Worm (Caenorhabditis elegans) whole organism, L1 larva: Measurements from ENCODE around the gene oig-2.
"Not testable (repeated sequence)": the region's sequence is repeated elsewhere in the genome, so short reads cannot be mapped to it uniquely, and the experiment has no call there.

Experiments used
- C04F5.9 ChIP-seq: sonication (generic microtip); optimal IDR thresholded peaks from 2 replicates; lab custom pipeline; 2016; ENCODE audit warnings: missing genetic modification characterization, missing compliant biosample characterization
- C16A3.4 ChIP-seq: fragments of 150-350 bp; optimal IDR thresholded peaks from 2 replicates; lab custom pipeline; 2014; ENCODE audit warnings: missing biosample characterization, missing genetic modification characterization
- F16B12.6 ChIP-seq: fragments of 150-350 bp; optimal IDR thresholded peaks from 2 replicates; lab custom pipeline; 2014; ENCODE audit warnings: missing biosample characterization, missing genetic modification characterization
- Y116A8C.19 ChIP-seq: sonication (generic microtip); optimal IDR thresholded peaks from 2 replicates; lab custom pipeline; 2016; ENCODE audit warnings: missing compliant biosample characterization, missing genetic modification characterization, borderline replicate concordance
- aha-1 ChIP-seq: fragments of 150-350 bp; optimal IDR thresholded peaks from 2 replicates; lab custom pipeline; 2014; ENCODE audit warnings: missing biosample characterization, missing genetic modification characterization
- alr-1 ChIP-seq: fragments of 200-800 bp; sonication (Bioruptor generic); optimal IDR thresholded peaks from 2 replicates; lab custom pipeline; 2018; ENCODE audit warnings: borderline replicate concordance, mild to moderate bottlenecking, missing genetic modification characterization, missing compliant biosample characterization
- ama-1 ChIP-seq: fragments of 150-350 bp; optimal IDR thresholded peaks from 2 replicates; lab custom pipeline; 2014
- blmp-1 ChIP-seq: fragments of 150-350 bp; optimal IDR thresholded peaks from 2 replicates; lab custom pipeline; 2014; ENCODE audit warnings: missing biosample characterization, missing genetic modification characterization
- ceh-90 ChIP-seq: sonication (generic microtip); optimal IDR thresholded peaks from 2 replicates; lab custom pipeline; 2016; ENCODE audit warnings: missing genetic modification characterization, missing compliant biosample characterization
- ces-1 ChIP-seq: fragments of 150-350 bp; optimal IDR thresholded peaks from 2 replicates; lab custom pipeline; 2014; ENCODE audit warnings: missing biosample characterization, missing genetic modification reagents, missing genetic modification characterization
- dpl-1 ChIP-seq, 3 experiments: fragments of 150-350 bp in 2 of 3; sonication (generic microtip) in 1 of 3; optimal IDR thresholded peaks; 2 replicates each; lab custom pipeline; 2014 to 2017; ENCODE audit warnings: missing biosample characterization in 3 of 3, missing genetic modification characterization in 3 of 3, missing genetic modification reagents in 3 of 3
- efl-1 ChIP-seq, 4 experiments: fragments of 150-350 bp; optimal IDR thresholded peaks in 3 of 4; peaks in 1 of 4; 1 replicate in 1 of 4; 2 replicates in 3 of 4; lab custom pipeline; 2014; ENCODE audit warnings: missing biosample characterization in 2 of 4, missing genetic modification characterization in 2 of 4, missing genetic modification reagents in 2 of 4
- fkh-8 ChIP-seq: sonication (generic microtip); optimal IDR thresholded peaks from 2 replicates; lab custom pipeline; 2016; ENCODE audit warnings: mild to moderate bottlenecking, missing genetic modification characterization, missing compliant biosample characterization
- fos-1 ChIP-seq: fragments of 150-350 bp; optimal IDR thresholded peaks from 2 replicates; lab custom pipeline; 2014; ENCODE audit warnings: missing biosample characterization, missing genetic modification characterization
- hlh-17 ChIP-seq: fragments of 200-800 bp; sonication (Bioruptor generic); optimal IDR thresholded peaks from 2 replicates; lab custom pipeline; 2018; ENCODE audit warnings: missing genetic modification characterization, mild to moderate bottlenecking, missing compliant biosample characterization, moderate library complexity, borderline replicate concordance
- hpl-2 ChIP-seq: fragments of 150-350 bp; optimal IDR thresholded peaks from 2 replicates; lab custom pipeline; 2014; ENCODE audit warnings: missing biosample characterization, missing genetic modification reagents, missing genetic modification characterization
- irx-1 ChIP-seq: sonication (generic microtip); optimal IDR thresholded peaks from 2 replicates; lab custom pipeline; 2016; ENCODE audit warnings: missing genetic modification characterization, missing compliant biosample characterization
- jun-1 ChIP-seq: fragments of 150-350 bp; optimal IDR thresholded peaks from 2 replicates; lab custom pipeline; 2014; ENCODE audit warnings: missing biosample characterization, missing genetic modification reagents, missing genetic modification characterization
- lin-15B ChIP-seq: fragments of 150-350 bp; sonication (generic microtip); optimal IDR thresholded peaks from 3 replicates; lab custom pipeline; 2014; ENCODE audit warnings: missing biosample characterization, missing genetic modification characterization
- lin-35 ChIP-seq, 2 experiments: fragments of 150-350 bp; optimal IDR thresholded peaks; 2 replicates each; lab custom pipeline; 2014; ENCODE audit warnings: missing biosample characterization in 2 of 2, missing genetic modification characterization in 2 of 2, missing genetic modification reagents in 2 of 2
- lsy-2 ChIP-seq, 2 experiments: fragments of 150-350 bp; optimal IDR thresholded peaks; 2 replicates each; lab custom pipeline; 2014; ENCODE audit warnings: missing biosample characterization in 2 of 2, missing genetic modification characterization in 2 of 2
- mef-2 ChIP-seq: fragments of 150-350 bp; optimal IDR thresholded peaks from 2 replicates; lab custom pipeline; 2014; ENCODE audit warnings: missing biosample characterization, missing genetic modification characterization
- mep-1 ChIP-seq: fragments of 150-350 bp; optimal IDR thresholded peaks from 2 replicates; lab custom pipeline; 2014; ENCODE audit warnings: missing biosample characterization, missing genetic modification characterization
- nhr-12 ChIP-seq: sonication (generic microtip); optimal IDR thresholded peaks from 2 replicates; lab custom pipeline; 2017; ENCODE audit warnings: missing biosample characterization, missing genetic modification characterization
- nhr-237 ChIP-seq: fragments of 150-350 bp; optimal IDR thresholded peaks from 2 replicates; lab custom pipeline; 2014; ENCODE audit warnings: missing biosample characterization, missing genetic modification characterization
- nhr-47 ChIP-seq: sonication (generic microtip); optimal IDR thresholded peaks from 2 replicates; lab custom pipeline; 2016; ENCODE audit warnings: mild to moderate bottlenecking, missing genetic modification characterization, moderate library complexity, missing compliant biosample characterization
- nhr-77 ChIP-seq: fragments of 150-350 bp; optimal IDR thresholded peaks from 2 replicates; lab custom pipeline; 2014; ENCODE audit warnings: missing biosample characterization, missing genetic modification characterization
- nhr-84 ChIP-seq: sonication (generic microtip); optimal IDR thresholded peaks from 2 replicates; lab custom pipeline; 2017; ENCODE audit warnings: missing biosample characterization, missing genetic modification characterization
- pag-3 ChIP-seq: sonication (generic microtip); optimal IDR thresholded peaks from 2 replicates; lab custom pipeline; 2017; ENCODE audit warnings: missing genetic modification characterization, mild to moderate bottlenecking, missing compliant biosample characterization, antibody characterized with exemption, borderline replicate concordance; ENCODE audit not compliant: insufficient read depth
- skn-1 ChIP-seq: fragments of 150-350 bp; optimal IDR thresholded peaks from 2 replicates; lab custom pipeline; 2014; ENCODE audit warnings: missing biosample characterization, missing genetic modification characterization
- snpc-4 ChIP-seq: fragments of 150-350 bp; optimal IDR thresholded peaks from 2 replicates; lab custom pipeline; 2014; ENCODE audit warnings: missing biosample characterization, missing genetic modification characterization
- snu-23 ChIP-seq: sonication (generic microtip); optimal IDR thresholded peaks from 2 replicates; lab custom pipeline; 2016; ENCODE audit warnings: missing genetic modification characterization, missing compliant biosample characterization
- sox-4 ChIP-seq: sonication (generic microtip); optimal IDR thresholded peaks from 2 replicates; lab custom pipeline; 2016; ENCODE audit warnings: missing genetic modification characterization, missing compliant biosample characterization
- sptf-1 ChIP-seq: fragments of 150-350 bp; optimal IDR thresholded peaks from 2 replicates; lab custom pipeline; 2014; ENCODE audit warnings: missing biosample characterization, missing genetic modification characterization
- swsn-7 ChIP-seq: sonication (generic microtip); optimal IDR thresholded peaks from 2 replicates; lab custom pipeline; 2016; ENCODE audit warnings: missing genetic modification characterization, missing compliant biosample characterization
- tlp-1 ChIP-seq: fragments of 150-350 bp; optimal IDR thresholded peaks from 2 replicates; lab custom pipeline; 2014; ENCODE audit warnings: missing biosample characterization, missing genetic modification characterization
- unc-130 ChIP-seq: fragments of 150-350 bp; optimal IDR thresholded peaks from 2 replicates; lab custom pipeline; 2017; ENCODE audit warnings: missing biosample characterization, missing genetic modification characterization, inconsistent platforms
- unc-30 ChIP-seq: sonication (generic microtip); optimal IDR thresholded peaks from 2 replicates; lab custom pipeline; 2017; ENCODE audit warnings: missing biosample characterization, missing genetic modification characterization
- unc-86 ChIP-seq: sonication (generic microtip); optimal IDR thresholded peaks from 2 replicates; lab custom pipeline; 2016; ENCODE audit warnings: missing genetic modification characterization, missing compliant biosample characterization
- unc-98 ChIP-seq: fragments of 200-800 bp; sonication (Bioruptor generic); IDR thresholded peaks from 2 replicates; pipeline ENCODE4 v1.3.6; 2022; ENCODE audit warnings: missing genetic modification characterization, missing compliant biosample characterization
- vab-15 ChIP-seq: sonication (generic microtip); optimal IDR thresholded peaks from 2 replicates; lab custom pipeline; 2017; ENCODE audit warnings: missing genotype, mild to moderate bottlenecking, missing genetic modification characterization, missing compliant biosample characterization
- zip-4 ChIP-seq: fragments of 200-800 bp; sonication (Bioruptor generic); optimal IDR thresholded peaks from 2 replicates; lab custom pipeline; 2018; ENCODE audit warnings: mild to moderate bottlenecking, missing genetic modification characterization, moderate library complexity, missing compliant biosample characterization
- ztf-11 ChIP-seq, 2 experiments: sonication (generic microtip); optimal IDR thresholded peaks; 2 replicates each; lab custom pipeline; 2016 to 2017; ENCODE audit warnings: missing genetic modification characterization in 2 of 2, missing biosample characterization in 1 of 2, missing compliant biosample characterization in 1 of 2

Gene oig-2

DNA sequence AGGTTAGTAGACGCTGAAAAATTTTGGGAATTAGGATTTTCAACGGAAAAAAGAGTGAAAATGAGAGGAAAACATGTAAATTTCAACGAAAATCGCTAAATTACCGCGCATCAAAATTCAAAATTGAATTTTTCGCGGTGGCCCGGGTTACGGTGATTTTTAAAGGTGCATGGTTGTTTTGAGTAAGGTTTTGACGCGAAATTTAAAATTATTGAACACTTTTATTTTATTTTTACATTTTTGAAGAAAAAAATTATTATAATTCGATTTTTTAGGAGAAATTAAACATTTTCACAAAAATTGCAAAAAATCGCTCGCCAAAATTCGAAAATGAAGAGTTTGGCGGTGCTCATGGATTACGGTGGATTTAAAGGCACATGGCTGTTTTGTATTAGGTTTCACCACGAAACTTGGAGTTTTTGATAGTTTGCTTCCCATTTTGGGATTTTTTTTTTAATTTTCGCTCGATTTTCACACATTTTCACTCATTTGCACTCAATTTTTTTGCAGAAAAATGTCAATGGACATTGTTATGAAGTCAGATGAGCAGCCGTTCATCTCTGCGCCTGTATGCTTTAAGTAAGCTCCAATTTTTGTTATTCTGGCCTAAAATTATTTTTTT, 35.6 kb upstream of the oig-2 start, which contains the start of gene puf-6:
puf-6 (minus strand) TSS at position 13 of the 622 bp plus-strand sequence.
- TF ChIP-seq mep-1 (tag; lab: Kevin White, UChicago); ces-1 (GFP tag; lab: Kevin White, UChicago); F16B12.6: not testable (repeated sequence)
- TF ChIP-seq, all 84 proteins: peak for 0; not testable (repeated sequence) for 84

DNA sequence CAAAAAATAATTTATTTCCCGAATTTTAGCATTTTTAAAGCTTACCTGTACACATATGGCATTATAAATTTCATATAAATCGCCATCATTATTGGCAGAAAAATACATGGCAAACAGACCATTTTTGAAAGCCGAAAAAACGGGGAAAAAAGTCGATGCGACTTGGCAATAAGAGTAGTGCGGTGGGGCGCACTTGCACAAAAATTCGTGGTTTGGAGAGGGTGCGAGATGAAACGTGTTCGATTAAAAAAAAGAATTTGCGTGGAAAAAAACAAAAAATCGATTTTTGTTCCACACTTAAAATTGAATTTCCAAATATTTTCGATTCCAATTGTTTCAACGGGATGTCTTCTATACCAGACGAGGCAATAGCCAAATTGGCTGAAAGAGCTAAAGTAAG, 28.8 kb upstream of the oig-2 start, which contains the start of gene F18A11.3:
F18A11.3 (minus strand) TSS at position 125 of the 400 bp plus-strand sequence.
- TF ChIP-seq nhr-47 (tag; lab: Kevin White, UChicago) (peak; percentile 3), pag-3 (tag; lab: Kevin White, UChicago) (peak; percentile 43), mep-1 (tag; lab: Kevin White, UChicago) (peak; percentile 32), efl-1 (optimal IDR thresholded peaks at IDR 0.05; lab: Kevin White, UChicago) (peak; percentile 14 to 37), efl-1 (GFP tag; optimal IDR thresholded peaks at IDR 0.05 in 1 of 2; lab: Kevin White, UChicago) (peak; percentile 43 to 47), dpl-1 (GFP tag; optimal IDR thresholded peaks at IDR 0.05; lab: Kevin White, UChicago) (peak in 2 of 3 experiments; percentile 21 to 52), Y116A8C.19 (tag; lab: Kevin White, UChicago) (no peak), alr-1 (tag; lab: Kevin White, UChicago) (no peak), skn-1 (tag; lab: Kevin White, UChicago) (peak; percentile 29), unc-130 (tag; lab: Kevin White, UChicago) (peak; percentile 2), ceh-90 (tag; lab: Kevin White, UChicago) (no peak), blmp-1 (tag; lab: Kevin White, UChicago) (peak; percentile 37), lsy-2 (tag; optimal IDR thresholded peaks at IDR 0.05; lab: Kevin White, UChicago) (peak in 1 of 2 experiments; percentile 56), ztf-11 (tag; optimal IDR thresholded peaks at IDR 0.05; lab: Kevin White, UChicago) (no peak), jun-1 (tag; lab: Kevin White, UChicago) (no peak), snu-23 (GFP tag; lab: Kevin White, UChicago) (peak; percentile 17), fkh-8 (tag; lab: Kevin White, UChicago) (no peak), C16A3.4 (tag; lab: Kevin White, UChicago) (peak; percentile 7), aha-1 (tag; lab: Kevin White, UChicago) (no peak), lin-35 (GFP tag; optimal IDR thresholded peaks at IDR 0.05; lab: Kevin White, UChicago) (peak; percentile 39 to 67), swsn-7 (tag; lab: Kevin White, UChicago) (peak; percentile 8)

DNA sequence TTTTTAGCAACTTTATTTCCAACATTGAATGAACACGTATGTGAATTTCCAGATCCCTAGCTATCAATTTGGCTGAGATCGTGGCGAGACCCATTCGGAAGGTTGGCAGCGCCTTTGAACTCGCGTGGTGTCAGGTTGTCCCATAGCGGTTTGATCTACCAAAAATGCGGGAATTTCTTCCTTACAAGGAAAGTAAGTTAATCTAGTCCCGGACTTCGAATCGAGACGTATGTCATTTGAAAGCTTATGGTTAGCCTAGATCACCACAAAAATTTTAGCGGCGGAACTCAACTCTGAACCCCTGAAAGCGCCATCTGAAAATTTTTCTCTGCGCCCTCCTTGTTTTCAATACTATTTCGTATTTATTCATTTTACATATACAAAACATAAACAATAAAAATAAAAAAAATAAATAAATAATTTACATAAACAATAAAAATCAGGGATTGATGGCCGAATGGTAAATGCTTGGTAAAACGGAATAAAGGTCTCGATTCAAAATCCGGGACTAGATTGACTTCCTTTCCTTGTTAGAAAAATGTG, 23.8 kb upstream of the oig-2 start, which contains the start of gene F18A11.2:
F18A11.2 (plus strand) TSS at position 51 of the 543 bp plus-strand sequence.
- TF ChIP-seq tlp-1 (tag; lab: Kevin White, UChicago); unc-86 (tag; lab: Kevin White, UChicago); ama-1 (lab: Kevin White, UChicago): not testable (repeated sequence)

- TF ChIP-seq sox-4 (tag; lab: Kevin White, UChicago) (no peak), hpl-2 (GFP tag; lab: Kevin White, UChicago) (no peak), nhr-77 (tag; lab: Kevin White, UChicago) (peak; percentile 49), zip-4 (GFP tag; lab: Kevin White, UChicago) (no peak), unc-30 (tag; lab: Kevin White, UChicago) (no peak), nhr-84 (tag; lab: Kevin White, UChicago) (no peak), nhr-12 (no peak), irx-1 (tag; lab: Kevin White, UChicago) (peak; percentile 27), mef-2 (tag; lab: Kevin White, UChicago) (no peak), ztf-11 (tag; optimal IDR thresholded peaks at IDR 0.05; lab: Kevin White, UChicago) (no peak), Y116A8C.19 (tag; lab: Kevin White, UChicago) (no peak), nhr-237 (no peak), vab-15 (no peak), sptf-1 (no peak), hlh-17 (GFP tag; lab: Kevin White, UChicago) (no peak), C04F5.9 (tag; lab: Kevin White, UChicago) (no peak), lin-15B (tag; lab: Kevin White, UChicago) (no peak), unc-98 (GFP tag; lab: Robert Waterston, UW) (no peak), snpc-4 (tag; lab: Kevin White, UChicago) (peak; percentile 27), ces-1 (GFP tag; lab: Kevin White, UChicago) (no peak), F16B12.6 (peak; percentile 68), tlp-1 (tag; lab: Kevin White, UChicago) (no peak), fos-1 (peak; percentile 59), mep-1 (tag; lab: Kevin White, UChicago) (peak; percentile 37)
These were observed 22.7 kb upstream of the oig-2 start for ce11 chrII:13030567-13031188.
